Fruit fly (Drosophila melanogaster) whole organism, wandering third instar larva: Measurements from ENCODE around the gene Archease.

ENCODE experiments used
- CG32264 ChIP-seq: fragments of 200-800 bp; sonication (Bioruptor generic); optimal IDR thresholded peaks from 2 replicates; lab custom pipeline; 2016; ENCODE audit warnings: missing biosample characterization, missing genetic modification characterization
- Dif ChIP-seq: fragments of 200-275, 200-300 bp; sonication (Bioruptor generic); optimal IDR thresholded peaks from 2 replicates; lab custom pipeline; 2018; ENCODE audit warnings: missing biosample characterization, missing genetic modification characterization; ENCODE audit not compliant: partially characterized antibody
- GATAd ChIP-seq: sonication (Bioruptor generic); optimal IDR thresholded peaks from 2 replicates; lab custom pipeline; 2016; ENCODE audit warnings: missing biosample characterization, missing genetic modification characterization
- Hr78 ChIP-seq: fragments of >200 bp; optimal IDR thresholded peaks from 2 replicates; lab custom pipeline; 2017; ENCODE audit warnings: missing biosample characterization, missing genetic modification characterization
- OdsH ChIP-seq: fragments of 200-800 bp; sonication (Bioruptor generic); optimal IDR thresholded peaks from 2 replicates; lab custom pipeline; 2016; ENCODE audit warnings: missing biosample characterization, mild to moderate bottlenecking, missing genetic modification characterization
- br ChIP-seq: fragments of 200-800 bp; sonication (Bioruptor generic); optimal IDR thresholded peaks from 2 replicates; lab custom pipeline; 2016; ENCODE audit warnings: missing biosample characterization, missing genetic modification characterization
- dsf ChIP-seq: sonication (Bioruptor generic); optimal IDR thresholded peaks from 2 replicates; lab custom pipeline; 2016; ENCODE audit warnings: missing biosample characterization, missing genetic modification characterization, borderline replicate concordance
- pan ChIP-seq: fragments of >200 bp; optimal IDR thresholded peaks from 2 replicates; lab custom pipeline; 2017
- rgr ChIP-seq: fragments of 200-800 bp; sonication (Bioruptor generic); optimal IDR thresholded peaks from 3 replicates; lab custom pipeline; 2016; ENCODE audit warnings: missing biosample characterization, mild to moderate bottlenecking, missing genetic modification characterization
- sv ChIP-seq: fragments of 200-800 bp; sonication (Bioruptor generic); optimal IDR thresholded peaks from 3 replicates; lab custom pipeline; 2016; ENCODE audit warnings: missing biosample characterization, missing genetic modification characterization
- usp ChIP-seq: fragments of >200 bp; optimal IDR thresholded peaks from 2 replicates; lab custom pipeline; 2017; ENCODE audit warnings: missing biosample characterization, missing genetic modification characterization

DNA sequence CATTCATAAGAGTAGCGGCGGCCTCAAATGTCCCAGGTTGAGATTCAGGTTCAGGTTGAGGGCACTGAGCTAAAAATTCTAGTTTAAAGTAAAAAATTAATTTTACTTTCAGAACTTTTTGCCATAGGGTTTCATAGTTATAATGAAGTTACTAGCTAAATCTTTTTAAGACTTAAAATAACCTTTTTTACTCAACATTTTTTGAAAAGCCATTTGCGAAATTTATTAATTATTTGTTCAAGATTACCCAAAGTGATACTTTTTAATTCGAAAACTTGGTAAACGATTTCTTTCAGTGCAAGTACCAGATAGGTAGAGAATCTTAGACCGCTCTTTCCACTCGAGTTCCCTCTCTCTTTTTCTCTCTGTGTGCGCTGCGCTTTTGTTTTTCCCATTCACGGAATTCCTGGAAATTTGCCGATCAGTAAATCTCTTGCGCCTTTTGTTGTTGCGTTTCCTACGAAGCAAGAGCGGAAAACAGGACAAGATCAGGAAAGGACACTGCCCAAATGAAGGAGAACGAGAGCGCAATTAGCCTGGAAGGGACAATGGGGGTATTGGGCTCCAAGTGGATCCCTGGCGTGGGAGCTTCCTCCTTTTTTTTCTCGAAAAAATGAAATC is 21.1 kb downstream of the Archease start:
- TF ChIP-seq Dif (GFP tag; lab: Kevin White, UChicago): no peak
- TF ChIP-seq OdsH: peak; percentile 85
- TF ChIP-seq Hr78 (GFP tag; lab: Kevin White, UChicago): no peak
- no peak for TF ChIP-seq pan (lab: Kevin White, UChicago)
- peak; percentile 85 for TF ChIP-seq rgr (GFP tag; lab: Kevin White, UChicago)
- TF ChIP-seq sv (GFP tag; lab: Kevin White, UChicago): peak; percentile 41
- TF ChIP-seq CG32264 (GFP tag; lab: Kevin White, UChicago): peak; percentile 54
- peak; percentile 84 for TF ChIP-seq br (GFP tag; lab: Kevin White, UChicago)
- TF ChIP-seq GATAd (GFP tag; lab: Kevin White, UChicago): no peak
- no peak for TF ChIP-seq dsf (GFP tag; lab: Kevin White, UChicago)
- no peak for TF ChIP-seq usp
